Worm (Caenorhabditis elegans) whole organism, young adult: ENCODE measurements around the gene F55C10.4.

Experiments used
- B0019.2 ChIP-seq: fragments of 200-800 bp; sonication (Bioruptor generic); conservative IDR thresholded peaks from 2 replicates; pipeline ENCODE4 v1.3.6; 2022; ENCODE audit warnings: missing genetic modification reagents, missing genetic modification characterization, missing compliant biosample characterization
- B0336.3 ChIP-seq: fragments of 200-800 bp; sonication (Bioruptor generic); IDR thresholded peaks from 2 replicates; pipeline ENCODE4 v1.3.6; 2022; ENCODE audit warnings: missing genetic modification characterization, missing compliant biosample characterization
- D2030.7 ChIP-seq: fragments of 200-800 bp; sonication (Bioruptor generic); IDR thresholded peaks from 2 replicates; pipeline ENCODE4 v1.3.6; 2022; ENCODE audit warnings: missing genetic modification reagents, missing genetic modification characterization, missing compliant biosample characterization
- F10E7.11 ChIP-seq: sonication (generic microtip); optimal IDR thresholded peaks from 2 replicates; lab custom pipeline; 2017; ENCODE audit warnings: mild to moderate bottlenecking, missing genetic modification characterization, moderate library complexity, missing compliant biosample characterization
- F22D6.2 ChIP-seq: sonication (generic microtip); optimal IDR thresholded peaks from 2 replicates; lab custom pipeline; 2016; ENCODE audit warnings: mild to moderate bottlenecking, missing genetic modification characterization, missing compliant biosample characterization
- F39B2.1 ChIP-seq: fragments of 200-800 bp; sonication (Bioruptor generic); IDR thresholded peaks from 2 replicates; pipeline ENCODE4 v1.3.6; 2022; ENCODE audit warnings: missing genetic modification reagents, missing genetic modification characterization, missing compliant biosample characterization
- F52B5.7 ChIP-seq: sonication (generic microtip); optimal IDR thresholded peaks from 2 replicates; lab custom pipeline; 2016; ENCODE audit warnings: mild to moderate bottlenecking, missing genetic modification characterization, missing compliant biosample characterization
- F57A8.1 ChIP-seq: fragments of 200-800 bp; sonication (Bioruptor generic); optimal IDR thresholded peaks from 2 replicates; lab custom pipeline; 2018; ENCODE audit warnings: mild to moderate bottlenecking, missing genetic modification characterization, moderate library complexity, missing compliant biosample characterization
- K12H6.12 ChIP-seq: fragments of 200-800 bp; sonication (Bioruptor generic); optimal IDR thresholded peaks from 2 replicates; lab custom pipeline; 2018; ENCODE audit warnings: mild to moderate bottlenecking, missing genetic modification characterization, missing compliant biosample characterization
- Y53G8AR.9 ChIP-seq: fragments of 200-800 bp; sonication (Bioruptor generic); conservative IDR thresholded peaks from 2 replicates; pipeline ENCODE4 v1.3.6; 2022; ENCODE audit warnings: missing genetic modification reagents, missing genetic modification characterization, missing compliant biosample characterization
- akir-1 ChIP-seq: fragments of 200-800 bp; sonication (Bioruptor generic); optimal IDR thresholded peaks from 2 replicates; lab custom pipeline; 2018; ENCODE audit warnings: mild to moderate bottlenecking, missing genetic modification characterization, moderate library complexity, missing compliant biosample characterization
- aptf-2 ChIP-seq: fragments of 200-800 bp; sonication (Bioruptor generic); conservative IDR thresholded peaks from 2 replicates; pipeline ENCODE4 v1.3.6; 2022; ENCODE audit warnings: missing genetic modification reagents, missing genetic modification characterization, missing compliant biosample characterization
- aptf-3 ChIP-seq: fragments of 200-800 bp; sonication (Bioruptor generic); IDR thresholded peaks from 2 replicates; pipeline ENCODE4 v1.3.6; 2022; ENCODE audit warnings: missing genetic modification characterization, missing compliant biosample characterization
- attf-3 ChIP-seq: fragments of 200-800 bp; sonication (Bioruptor generic); conservative IDR thresholded peaks from 2 replicates; pipeline ENCODE4 v1.3.6; 2022; ENCODE audit warnings: missing genetic modification reagents, missing genetic modification characterization, missing compliant biosample characterization
- ceh-58 ChIP-seq: fragments of 200-800 bp; sonication (Bioruptor generic); IDR thresholded peaks from 2 replicates; pipeline ENCODE4 v1.3.6; 2022; ENCODE audit warnings: missing genetic modification characterization, missing compliant biosample characterization
- chd-7 ChIP-seq: sonication (generic microtip); optimal IDR thresholded peaks from 2 replicates; lab custom pipeline; 2016; ENCODE audit warnings: mild to moderate bottlenecking, missing genetic modification characterization, moderate library complexity, missing compliant biosample characterization
- die-1 ChIP-seq: sonication (generic microtip); optimal IDR thresholded peaks from 2 replicates; lab custom pipeline; 2016; ENCODE audit warnings: missing genotype, mild to moderate bottlenecking, missing genetic modification characterization, missing compliant biosample characterization
- dox-1 ChIP-seq: fragments of 200-800 bp; sonication (Bioruptor generic); IDR thresholded peaks from 2 replicates; pipeline ENCODE4 v1.3.6; 2022; ENCODE audit warnings: missing genetic modification reagents, missing genetic modification characterization, missing compliant biosample characterization
- egrh-3 ChIP-seq: fragments of 200-800 bp; sonication (Bioruptor generic); IDR thresholded peaks from 2 replicates; pipeline ENCODE4 v1.3.6; 2022; ENCODE audit warnings: missing genetic modification reagents, missing genetic modification characterization, missing compliant biosample characterization
- ets-4 ChIP-seq: fragments of 200-800 bp; sonication (Bioruptor generic); optimal IDR thresholded peaks from 2 replicates; lab custom pipeline; 2018; ENCODE audit warnings: mild to moderate bottlenecking, missing genetic modification characterization, missing compliant biosample characterization
- fkh-3 ChIP-seq: sonication (generic microtip); optimal IDR thresholded peaks from 2 replicates; lab custom pipeline; 2016; ENCODE audit warnings: mild to moderate bottlenecking, missing genetic modification characterization, missing compliant biosample characterization
- hmg-1.2 ChIP-seq: fragments of 200-800 bp; sonication (Bioruptor generic); IDR thresholded peaks from 2 replicates; pipeline ENCODE4 v1.3.6; 2022; ENCODE audit warnings: missing genetic modification reagents, missing genetic modification characterization, missing compliant biosample characterization
- hrde-1 ChIP-seq: sonication (generic microtip); optimal IDR thresholded peaks from 2 replicates; lab custom pipeline; 2016; ENCODE audit warnings: missing genetic modification characterization, mild to moderate bottlenecking, missing compliant biosample characterization, moderate library complexity, missing genotype, missing genetic modification reagents, borderline replicate concordance
- hsf-1 ChIP-seq: fragments of 200-800 bp; sonication (Bioruptor generic); IDR thresholded peaks from 2 replicates; pipeline ENCODE4 v1.3.6; 2022; ENCODE audit warnings: missing genetic modification reagents, missing genetic modification characterization, missing compliant biosample characterization
- lin-40 ChIP-seq: sonication (generic microtip); optimal IDR thresholded peaks from 2 replicates; lab custom pipeline; 2016; ENCODE audit warnings: missing genetic modification characterization, mild to moderate bottlenecking, missing compliant biosample characterization, missing genotype, missing genetic modification reagents
- lin-54 ChIP-seq: fragments of 200-800 bp; sonication (Bioruptor generic); optimal IDR thresholded peaks from 2 replicates; lab custom pipeline; 2018; ENCODE audit warnings: mild to moderate bottlenecking, missing genetic modification characterization, missing compliant biosample characterization
- lsy-27 ChIP-seq: sonication (generic microtip); optimal IDR thresholded peaks from 2 replicates; lab custom pipeline; 2017; ENCODE audit warnings: missing genetic modification characterization, mild to moderate bottlenecking, missing compliant biosample characterization, antibody characterized with exemption, missing genotype, borderline replicate concordance; ENCODE audit not compliant: insufficient read depth
- nfya-1 ChIP-seq: sonication (generic microtip); optimal IDR thresholded peaks from 2 replicates; lab custom pipeline; 2017; ENCODE audit warnings: antibody characterized with exemption, missing compliant biosample characterization, missing genetic modification characterization, borderline replicate concordance; ENCODE audit not compliant: insufficient read depth
- nhr-120 ChIP-seq: fragments of 200-800 bp; sonication (Bioruptor generic); IDR thresholded peaks from 2 replicates; pipeline ENCODE4 v1.3.6; 2022; ENCODE audit warnings: missing genetic modification characterization, missing compliant biosample characterization
- nhr-27 ChIP-seq: fragments of 200-800 bp; sonication (Bioruptor generic); optimal IDR thresholded peaks from 2 replicates; lab custom pipeline; 2018; ENCODE audit warnings: mild to moderate bottlenecking, missing genetic modification characterization, moderate library complexity, missing compliant biosample characterization
- nhr-90 ChIP-seq: sonication (generic microtip); optimal IDR thresholded peaks from 2 replicates; lab custom pipeline; 2016; ENCODE audit warnings: missing genotype, mild to moderate bottlenecking, missing genetic modification characterization, missing compliant biosample characterization
- pha-4 ChIP-seq: fragments of 150-350 bp; sonication (generic microtip); optimal IDR thresholded peaks from 2 replicates; lab custom pipeline; 2014; ENCODE audit warnings: missing biosample characterization, missing genetic modification reagents, missing genetic modification characterization
- rec-8 ChIP-seq, 2 experiments: sonication (generic microtip); optimal IDR thresholded peaks; 2 replicates each; lab custom pipeline; 2016; ENCODE audit warnings: mild to moderate bottlenecking in 2 of 2, missing genetic modification characterization in 2 of 2, missing genetic modification reagents in 2 of 2, missing genotype in 2 of 2, missing biosample characterization in 1 of 2, missing compliant biosample characterization in 1 of 2, moderate library complexity in 1 of 2
- snpc-1.1 ChIP-seq: sonication (generic microtip); optimal IDR thresholded peaks from 2 replicates; lab custom pipeline; 2017; ENCODE audit warnings: missing genetic modification characterization, mild to moderate bottlenecking, missing compliant biosample characterization, antibody characterized with exemption, moderate library complexity, missing genotype, missing genetic modification reagents; ENCODE audit not compliant: insufficient read depth
- snpc-3.4 ChIP-seq: sonication (generic microtip); optimal IDR thresholded peaks from 2 replicates; lab custom pipeline; 2017; ENCODE audit warnings: missing genetic modification characterization, mild to moderate bottlenecking, missing compliant biosample characterization, antibody characterized with exemption, moderate library complexity, missing genotype, missing genetic modification reagents
- xnd-1 ChIP-seq: sonication (generic microtip); optimal IDR thresholded peaks from 2 replicates; lab custom pipeline; 2016; ENCODE audit warnings: missing genotype, missing genetic modification reagents, missing genetic modification characterization, missing compliant biosample characterization
- zfh-2 ChIP-seq: fragments of 200-800 bp; sonication (Bioruptor generic); conservative IDR thresholded peaks from 2 replicates; pipeline ENCODE4 v1.3.6; 2022; ENCODE audit warnings: missing genetic modification reagents, missing genetic modification characterization, missing compliant biosample characterization

Gene F55C10.4

ce11 chrV:11402610-11403009, 16.1 kb downstream of the F55C10.4 start, which contains the start of gene nas-19:
TSS of gene nas-19 (minus strand) at chrV:11402710.
- TF ChIP-seq rec-8 (tag; optimal IDR thresholded peaks at IDR 0.05; lab: Kevin White, UChicago) (no peak), nhr-27 (tag; lab: Kevin White, UChicago) (no peak), dox-1 (GFP tag; lab: Robert Waterston, UW) (no peak), F52B5.7 (tag; lab: Kevin White, UChicago) (no peak), F22D6.2 (tag; lab: Kevin White, UChicago) (no peak), zfh-2 (GFP tag; lab: Robert Waterston, UW) (no peak), nhr-90 (tag; lab: Kevin White, UChicago) (no peak), snpc-1.1 (tag; lab: Kevin White, UChicago) (no peak), hrde-1 (tag; lab: Kevin White, UChicago) (no peak), aptf-2 (no peak), F57A8.1 (GFP tag; lab: Kevin White, UChicago) (no peak)

- TF ChIP-seq pha-4 (tag; lab: Kevin White, UChicago) (no peak), snpc-3.4 (tag; lab: Kevin White, UChicago) (no peak), F10E7.11 (tag; lab: Kevin White, UChicago) (no peak), F39B2.1 (GFP tag; lab: Robert Waterston, UW) (no peak), D2030.7 (GFP tag; lab: Robert Waterston, UW) (no peak)
- TF ChIP-seq, all 124 proteins: peak for 0
Measured at ce11 chrV:11403059-11403458, 16.5 kb downstream of the F55C10.4 start.

ce11 chrV:11403702-11404101, 17.2 kb downstream of the F55C10.4 start:
- TF ChIP-seq hmg-1.2 = no peak
- TF ChIP-seq dox-1 (GFP tag; lab: Robert Waterston, UW) = no peak
- no peak for TF ChIP-seq chd-7 (tag; lab: Kevin White, UChicago)
- TF ChIP-seq ceh-58 (GFP tag; lab: Robert Waterston, UW) = no peak
- TF ChIP-seq lsy-27 (tag; lab: Kevin White, UChicago) = no peak
- no peak for TF ChIP-seq F10E7.11 (tag; lab: Kevin White, UChicago)
- no peak for TF ChIP-seq lin-40
- TF ChIP-seq akir-1 = no peak
- no peak for TF ChIP-seq F57A8.1 (GFP tag; lab: Kevin White, UChicago)
- TF ChIP-seq attf-3 = no peak
- TF ChIP-seq K12H6.12 (tag; lab: Kevin White, UChicago) = no peak

ce11 chrV:11407251-11407650, 20.7 kb downstream of the F55C10.4 start, which contains the start of gene K03B8.6:
TSS of gene K03B8.6 (plus strand) at chrV:11407584.
- TF ChIP-seq hsf-1 (GFP tag; lab: Robert Waterston, UW) = no peak
- TF ChIP-seq Y53G8AR.9 = no peak

DNA sequence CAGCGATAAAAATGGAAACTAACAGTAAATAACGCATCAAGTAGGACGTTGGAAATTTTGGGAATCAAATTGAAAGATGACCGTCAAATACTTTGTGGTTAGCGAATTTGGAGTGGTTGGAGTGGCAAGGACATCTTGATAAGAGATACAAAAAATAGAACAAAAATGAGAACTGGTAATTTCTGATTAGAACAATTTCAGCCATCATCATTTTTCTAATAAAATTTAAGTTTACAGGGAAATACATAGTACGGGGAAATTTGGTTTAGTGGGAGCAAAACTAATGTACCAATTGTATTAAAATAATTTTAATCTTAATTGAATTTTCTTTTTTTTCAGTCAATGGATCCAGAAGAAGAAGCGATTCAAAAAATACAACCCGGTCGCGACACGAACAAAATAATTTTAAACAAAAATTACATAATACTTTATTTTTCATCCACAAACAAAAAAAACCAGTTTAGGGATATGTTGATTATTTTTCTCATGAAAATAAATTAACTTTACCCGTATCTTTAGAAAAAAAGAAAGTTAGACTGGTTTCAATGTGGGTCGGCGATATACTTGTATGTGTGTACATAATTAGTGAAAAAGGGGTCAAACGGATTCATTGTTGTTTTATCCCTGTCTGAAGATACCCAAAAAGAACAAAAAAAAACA, 24.5 kb downstream of the F55C10.4 start, which contains the start of the genes K03B8.8 and grl-3:
Gene K03B8.8 (minus strand): TSS at position 101 of the 660 bp plus-strand sequence.
Gene grl-3 (plus strand): TSS at position 610 of the 660 bp plus-strand sequence.
- TF ChIP-seq B0019.2 (GFP tag; lab: Robert Waterston, UW) (no peak), ets-4 (GFP tag; lab: Kevin White, UChicago) (no peak), aptf-3 (GFP tag; lab: Robert Waterston, UW) (no peak), nhr-120 (no peak), die-1 (tag; lab: Kevin White, UChicago) (no peak), egrh-3 (GFP tag; lab: Robert Waterston, UW) (no peak), lin-54 (no peak), D2030.7 (GFP tag; lab: Robert Waterston, UW) (no peak), xnd-1 (tag; lab: Kevin White, UChicago) (no peak), nfya-1 (tag; lab: Kevin White, UChicago) (no peak), B0336.3 (GFP tag; lab: Robert Waterston, UW) (no peak), fkh-3 (no peak)
